Worm (Caenorhabditis elegans) whole organism, L1 larva: ENCODE results near the gene algn-12.

ENCODE experiments used
- C04F5.9 ChIP-seq: sonication (generic microtip); optimal IDR thresholded peaks from 2 replicates; lab custom pipeline; 2016; ENCODE audit warnings: missing genetic modification characterization, missing compliant biosample characterization
- C16A3.4 ChIP-seq: fragments of 150-350 bp; optimal IDR thresholded peaks from 2 replicates; lab custom pipeline; 2014; ENCODE audit warnings: missing biosample characterization, missing genetic modification characterization
- aha-1 ChIP-seq: fragments of 150-350 bp; optimal IDR thresholded peaks from 2 replicates; lab custom pipeline; 2014; ENCODE audit warnings: missing biosample characterization, missing genetic modification characterization
- ama-1 ChIP-seq: fragments of 150-350 bp; optimal IDR thresholded peaks from 2 replicates; lab custom pipeline; 2014
- blmp-1 ChIP-seq: fragments of 150-350 bp; optimal IDR thresholded peaks from 2 replicates; lab custom pipeline; 2014; ENCODE audit warnings: missing biosample characterization, missing genetic modification characterization
- ceh-63 ChIP-seq: fragments of 200-800 bp; sonication (Bioruptor generic); optimal IDR thresholded peaks from 2 replicates; lab custom pipeline; 2018; ENCODE audit warnings: mild to moderate bottlenecking, missing genetic modification characterization, missing compliant biosample characterization
- ceh-82 ChIP-seq, 3 experiments: fragments of 150-350 bp in 1 of 3; sonication (generic microtip) in 2 of 3; optimal IDR thresholded peaks; 2 replicates each; lab custom pipeline; 2014 to 2017; ENCODE audit warnings: missing biosample characterization in 3 of 3, missing genetic modification characterization in 3 of 3
- ceh-90 ChIP-seq: sonication (generic microtip); optimal IDR thresholded peaks from 2 replicates; lab custom pipeline; 2016; ENCODE audit warnings: missing genetic modification characterization, missing compliant biosample characterization
- ces-1 ChIP-seq: fragments of 150-350 bp; optimal IDR thresholded peaks from 2 replicates; lab custom pipeline; 2014; ENCODE audit warnings: missing biosample characterization, missing genetic modification reagents, missing genetic modification characterization
- dpl-1 ChIP-seq, 3 experiments: fragments of 150-350 bp in 2 of 3; sonication (generic microtip) in 1 of 3; optimal IDR thresholded peaks; 2 replicates each; lab custom pipeline; 2014 to 2017; ENCODE audit warnings: missing biosample characterization in 3 of 3, missing genetic modification characterization in 3 of 3, missing genetic modification reagents in 3 of 3
- efl-1 ChIP-seq, 4 experiments: fragments of 150-350 bp; optimal IDR thresholded peaks in 3 of 4; peaks in 1 of 4; 1 replicate in 1 of 4; 2 replicates in 3 of 4; lab custom pipeline; 2014; ENCODE audit warnings: missing biosample characterization in 2 of 4, missing genetic modification characterization in 2 of 4, missing genetic modification reagents in 2 of 4
- efl-3 ChIP-seq: fragments of 200-800 bp; sonication (Bioruptor generic); optimal IDR thresholded peaks from 2 replicates; lab custom pipeline; 2018; ENCODE audit warnings: mild to moderate bottlenecking, missing genetic modification characterization, missing compliant biosample characterization
- egl-13 ChIP-seq: sonication (generic microtip); optimal IDR thresholded peaks from 2 replicates; lab custom pipeline; 2016; ENCODE audit warnings: missing genotype, missing genetic modification reagents, missing genetic modification characterization, missing compliant biosample characterization
- egl-27 ChIP-seq, 2 experiments: fragments of 150-350 bp in 1 of 2; sonication (generic microtip); optimal IDR thresholded peaks; 3 replicates each; lab custom pipeline; 2017 to 2018; ENCODE audit warnings: missing biosample characterization in 2 of 2, missing genetic modification characterization in 2 of 2, missing genetic modification reagents in 2 of 2
- elt-2 ChIP-seq: sonication (generic microtip); optimal IDR thresholded peaks from 2 replicates; lab custom pipeline; 2016; ENCODE audit warnings: missing genetic modification characterization, mild to moderate bottlenecking, inconsistent platforms, missing compliant biosample characterization, missing genetic modification reagents
- ets-5 ChIP-seq: fragments of 200-800 bp; sonication (Bioruptor generic); IDR thresholded peaks from 2 replicates; pipeline ENCODE4 v1.3.6; 2022; ENCODE audit warnings: missing genetic modification characterization, missing compliant biosample characterization
- fkh-4 ChIP-seq: sonication (generic microtip); optimal IDR thresholded peaks from 2 replicates; lab custom pipeline; 2016; ENCODE audit warnings: missing compliant biosample characterization, missing genetic modification characterization, borderline replicate concordance
- grh-1 ChIP-seq: fragments of 200-800 bp; sonication (Bioruptor generic); IDR thresholded peaks from 2 replicates; pipeline ENCODE4 v1.3.6; 2022; ENCODE audit warnings: missing genetic modification reagents, missing genetic modification characterization, missing compliant biosample characterization
- hpl-2 ChIP-seq: fragments of 150-350 bp; optimal IDR thresholded peaks from 2 replicates; lab custom pipeline; 2014; ENCODE audit warnings: missing biosample characterization, missing genetic modification reagents, missing genetic modification characterization
- jun-1 ChIP-seq: fragments of 150-350 bp; optimal IDR thresholded peaks from 2 replicates; lab custom pipeline; 2014; ENCODE audit warnings: missing biosample characterization, missing genetic modification reagents, missing genetic modification characterization
- lin-13 ChIP-seq: fragments of 150-350 bp; optimal IDR thresholded peaks from 2 replicates; lab custom pipeline; 2014; ENCODE audit warnings: missing biosample characterization, missing genetic modification reagents, missing genetic modification characterization
- lin-14 ChIP-seq: fragments of 200-800 bp; sonication (Bioruptor generic); optimal IDR thresholded peaks from 2 replicates; lab custom pipeline; 2018; ENCODE audit warnings: mild to moderate bottlenecking, missing genetic modification characterization, moderate library complexity, missing compliant biosample characterization
- lin-15B ChIP-seq: fragments of 150-350 bp; sonication (generic microtip); optimal IDR thresholded peaks from 3 replicates; lab custom pipeline; 2014; ENCODE audit warnings: missing biosample characterization, missing genetic modification characterization
- lir-3 ChIP-seq: sonication (generic microtip); optimal IDR thresholded peaks from 2 replicates; lab custom pipeline; 2016; ENCODE audit warnings: mild to moderate bottlenecking, missing genetic modification characterization, moderate library complexity, missing compliant biosample characterization; ENCODE audit not compliant: poor library complexity
- mab-9 ChIP-seq: fragments of 200-800 bp; sonication (Bioruptor generic); IDR thresholded peaks from 2 replicates; pipeline ENCODE4 v1.3.6; 2022; ENCODE audit warnings: missing genetic modification reagents, missing genetic modification characterization, missing compliant biosample characterization
- mdl-1 ChIP-seq, 2 experiments: fragments of 150-350 bp; optimal IDR thresholded peaks; 2 replicates each; lab custom pipeline; 2014 to 2017; ENCODE audit warnings: missing biosample characterization in 2 of 2, missing genetic modification characterization in 2 of 2, inconsistent platforms in 1 of 2
- nhr-12 ChIP-seq: sonication (generic microtip); optimal IDR thresholded peaks from 2 replicates; lab custom pipeline; 2017; ENCODE audit warnings: missing biosample characterization, missing genetic modification characterization
- nhr-19 ChIP-seq: fragments of 200-800 bp; sonication (Bioruptor generic); conservative IDR thresholded peaks from 2 replicates; pipeline ENCODE4 v1.3.6; 2022; ENCODE audit warnings: missing genetic modification characterization, missing compliant biosample characterization
- nhr-237 ChIP-seq: fragments of 150-350 bp; optimal IDR thresholded peaks from 2 replicates; lab custom pipeline; 2014; ENCODE audit warnings: missing biosample characterization, missing genetic modification characterization
- nhr-47 ChIP-seq: sonication (generic microtip); optimal IDR thresholded peaks from 2 replicates; lab custom pipeline; 2016; ENCODE audit warnings: mild to moderate bottlenecking, missing genetic modification characterization, moderate library complexity, missing compliant biosample characterization
- nhr-77 ChIP-seq: fragments of 150-350 bp; optimal IDR thresholded peaks from 2 replicates; lab custom pipeline; 2014; ENCODE audit warnings: missing biosample characterization, missing genetic modification characterization
- nhr-85 ChIP-seq: sonication (generic microtip); peaks from one replicate; lab custom pipeline; 2016; ENCODE audit warnings: missing genetic modification characterization, inconsistent platforms, missing compliant biosample characterization
- nhr-90 ChIP-seq: sonication (generic microtip); optimal IDR thresholded peaks from 2 replicates; lab custom pipeline; 2016; ENCODE audit warnings: mild to moderate bottlenecking, missing genetic modification characterization, missing compliant biosample characterization; ENCODE audit not compliant: poor library complexity
- pax-3 ChIP-seq: fragments of 200-800 bp; sonication (Bioruptor generic); optimal IDR thresholded peaks from 2 replicates; lab custom pipeline; 2018; ENCODE audit warnings: mild to moderate bottlenecking, missing genetic modification characterization, moderate library complexity, missing compliant biosample characterization
- skn-1 ChIP-seq: fragments of 150-350 bp; optimal IDR thresholded peaks from 2 replicates; lab custom pipeline; 2014; ENCODE audit warnings: missing biosample characterization, missing genetic modification characterization
- sptf-1 ChIP-seq: fragments of 150-350 bp; optimal IDR thresholded peaks from 2 replicates; lab custom pipeline; 2014; ENCODE audit warnings: missing biosample characterization, missing genetic modification characterization
- tlp-1 ChIP-seq: fragments of 150-350 bp; optimal IDR thresholded peaks from 2 replicates; lab custom pipeline; 2014; ENCODE audit warnings: missing biosample characterization, missing genetic modification characterization
- unc-98 ChIP-seq: fragments of 200-800 bp; sonication (Bioruptor generic); IDR thresholded peaks from 2 replicates; pipeline ENCODE4 v1.3.6; 2022; ENCODE audit warnings: missing genetic modification characterization, missing compliant biosample characterization
- vab-15 ChIP-seq: sonication (generic microtip); optimal IDR thresholded peaks from 2 replicates; lab custom pipeline; 2017; ENCODE audit warnings: missing genotype, mild to moderate bottlenecking, missing genetic modification characterization, missing compliant biosample characterization

algn-12 gene

ce11 chrV:8007460-8008292 lies 27.2 kb upstream of the algn-12 start, which contains the start of gene Y97E10AR.3:
TSS of gene Y97E10AR.3 (minus strand) at chrV:8007510.
- TF ChIP-seq lin-13 (GFP tag; lab: Kevin White, UChicago) = no peak
- no peak for TF ChIP-seq ceh-82 (tag; optimal IDR thresholded peaks at IDR 0.05; lab: Kevin White, UChicago)
- TF ChIP-seq jun-1 (tag; lab: Kevin White, UChicago) = no peak
- no peak for TF ChIP-seq sptf-1 (tag; lab: Kevin White, UChicago)
- no peak for TF ChIP-seq nhr-77
- no peak for TF ChIP-seq grh-1 (GFP tag; lab: Robert Waterston, UW)
- TF ChIP-seq ama-1 (lab: Kevin White, UChicago) = no peak
- TF ChIP-seq skn-1 (tag; lab: Kevin White, UChicago) = no peak
- no peak for TF ChIP-seq ceh-63 (GFP tag; lab: Kevin White, UChicago)
- TF ChIP-seq elt-2 (tag; lab: Kevin White, UChicago) = no peak
- no peak for TF ChIP-seq ets-5 (GFP tag; lab: Robert Waterston, UW)

DNA sequence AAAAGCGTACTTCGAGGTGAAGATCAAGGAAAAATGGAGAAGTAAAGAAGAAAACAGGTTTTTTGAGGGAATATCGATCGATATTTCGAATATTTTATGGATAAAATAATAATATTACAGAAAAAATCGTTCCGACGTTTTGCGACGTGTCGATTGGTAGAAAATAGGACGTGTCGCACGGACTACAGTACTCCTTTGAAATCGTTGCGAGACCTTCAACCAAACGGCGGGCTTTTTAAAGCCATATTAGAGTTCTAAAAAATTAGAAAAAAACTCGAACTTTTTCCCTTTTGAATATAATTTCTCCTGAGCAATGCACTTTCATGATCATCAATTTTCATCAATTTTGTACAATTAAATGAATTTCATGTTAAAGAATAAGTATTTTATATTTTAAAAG lies 24.8 kb upstream of the algn-12 start, which contains the start of gene Y97E10AR.4:
TSS of gene Y97E10AR.4 (minus strand) at position 131 of the 400 bp plus-strand sequence.
- no peak for TF ChIP-seq egl-13
- peak; percentile 42 for TF ChIP-seq nhr-85 (tag; lab: Kevin White, UChicago)

DNA sequence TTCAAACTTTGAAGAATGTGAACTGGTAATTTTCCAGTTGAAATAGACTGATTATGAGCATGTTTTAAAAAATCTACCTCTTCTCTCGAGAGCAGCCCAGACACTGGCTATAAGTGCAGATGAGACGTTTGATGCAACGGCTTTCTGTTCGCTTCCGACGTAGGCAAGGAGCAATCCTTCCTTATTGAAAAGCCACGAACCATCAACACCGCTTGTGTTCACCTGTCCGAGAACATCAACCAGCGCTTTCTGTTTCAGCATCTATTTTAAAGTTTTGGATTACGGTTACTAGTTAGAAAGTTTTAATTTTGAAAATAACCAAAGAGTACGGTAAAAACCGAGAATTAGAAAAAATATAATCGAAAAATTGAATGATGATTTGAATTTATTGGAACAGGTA lies 24.1 kb upstream of the algn-12 start, which contains the start of gene lmtr-2:
TSS of gene lmtr-2 (minus strand) at position 261 of the 400 bp plus-strand sequence.
- TF ChIP-seq ceh-90 (tag; lab: Kevin White, UChicago) (no peak), ama-1 (lab: Kevin White, UChicago) (peak; percentile 22)

DNA sequence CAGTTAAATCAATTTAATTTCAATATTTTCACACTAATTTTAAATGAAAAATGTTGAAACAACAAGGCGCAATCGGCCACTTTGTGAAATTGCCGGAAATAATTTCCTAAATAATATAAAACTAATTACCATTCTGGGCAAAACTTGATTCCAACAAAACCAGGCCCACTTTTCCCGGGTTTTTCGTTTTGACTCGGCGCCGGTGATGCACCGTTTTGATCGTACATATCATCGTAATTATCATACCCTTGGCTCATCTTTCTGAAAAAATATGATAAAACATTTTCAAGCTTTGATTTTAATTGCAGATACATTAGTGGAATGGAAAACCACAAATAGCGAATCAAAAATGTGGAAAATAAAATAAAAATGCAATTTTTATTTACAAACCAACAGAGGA lies 22.9 kb upstream of the algn-12 start, which contains the start of gene rpb-9:
TSS of gene rpb-9 (minus strand) at position 314 of the 400 bp plus-strand sequence.
- TF ChIP-seq efl-1 (optimal IDR thresholded peaks at IDR 0.05; lab: Kevin White, UChicago) (no peak), efl-1 (GFP tag; optimal IDR thresholded peaks at IDR 0.05 in 1 of 2; lab: Kevin White, UChicago) (peak in 1 of 2 experiments; percentile 36), vab-15 (tag; lab: Kevin White, UChicago) (no peak)

DNA sequence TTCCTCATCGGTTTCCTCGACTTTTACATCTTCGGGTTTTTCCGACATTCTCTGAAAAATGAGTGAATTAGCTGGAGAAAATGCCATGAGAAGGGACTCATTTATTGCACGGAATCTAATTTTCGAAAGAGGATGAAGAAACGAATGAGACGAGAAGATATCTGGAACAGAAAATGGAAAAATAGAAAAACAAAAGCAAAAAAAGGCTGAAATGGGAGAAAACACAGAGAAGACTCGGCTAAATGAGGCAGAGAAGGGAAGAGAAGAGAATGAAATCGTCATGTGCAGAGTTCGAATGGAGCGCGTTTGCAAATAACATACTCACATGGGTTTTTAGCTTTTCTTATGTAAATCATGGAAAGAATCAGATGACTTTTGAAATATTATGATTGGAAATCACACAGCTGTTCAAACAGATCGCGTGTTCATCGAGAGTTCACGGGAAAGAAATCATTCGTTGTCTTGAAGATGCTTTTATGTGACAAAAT lies 21.0 kb upstream of the algn-12 start, which contains the start of gene Y97E10AR.6:
TSS of gene Y97E10AR.6 (minus strand) at position 51 of the 488 bp plus-strand sequence.
- no peak for TF ChIP-seq nhr-12 (tag; lab: Kevin White, UChicago)
- no peak for TF ChIP-seq skn-1 (tag; lab: Kevin White, UChicago)
- TF ChIP-seq nhr-90 (tag; lab: Kevin White, UChicago) = no peak
- no peak for TF ChIP-seq pax-3 (tag; lab: Kevin White, UChicago)
- TF ChIP-seq nhr-19 = no peak
- no peak for TF ChIP-seq C04F5.9 (tag; lab: Kevin White, UChicago)
- no peak for TF ChIP-seq tlp-1 (tag; lab: Kevin White, UChicago)
- no peak for TF ChIP-seq egl-27 (tag; optimal IDR thresholded peaks at IDR 0.05; lab: Kevin White, UChicago)
- TF ChIP-seq ets-5 (GFP tag; lab: Robert Waterston, UW) = no peak
- peak in 1 of 2 experiments; percentile 63 for TF ChIP-seq mdl-1 (tag; optimal IDR thresholded peaks at IDR 0.05; lab: Kevin White, UChicago)
- TF ChIP-seq dpl-1 (GFP tag; optimal IDR thresholded peaks at IDR 0.05; lab: Kevin White, UChicago) = peak; percentile 4 to 54 (median 29)
- peak; percentile 46 for TF ChIP-seq C16A3.4
- no peak for TF ChIP-seq ama-1 (lab: Kevin White, UChicago)
- no peak for TF ChIP-seq efl-3 (GFP tag; lab: Kevin White, UChicago)
- TF ChIP-seq nhr-237 (tag; lab: Kevin White, UChicago) = no peak
- peak in 1 of 3 experiments; percentile 26 for TF ChIP-seq ceh-82 (tag; optimal IDR thresholded peaks at IDR 0.05; lab: Kevin White, UChicago)
- TF ChIP-seq nhr-85 (tag; lab: Kevin White, UChicago) = no peak
- TF ChIP-seq hpl-2 (GFP tag; lab: Kevin White, UChicago) = no peak
- TF ChIP-seq lin-14 = peak; percentile 54
- peak; percentile 41 to 51 for TF ChIP-seq efl-1 (optimal IDR thresholded peaks at IDR 0.05; lab: Kevin White, UChicago)
- TF ChIP-seq efl-1 (GFP tag; optimal IDR thresholded peaks at IDR 0.05 in 1 of 2; lab: Kevin White, UChicago) = peak; percentile 55 to 73
- no peak for TF ChIP-seq nhr-47 (tag; lab: Kevin White, UChicago)
- TF ChIP-seq blmp-1 (tag; lab: Kevin White, UChicago) = peak; percentile 5
- TF ChIP-seq ces-1 (GFP tag; lab: Kevin White, UChicago) = no peak
- TF ChIP-seq fkh-4 (tag; lab: Kevin White, UChicago) = no peak
- no peak for TF ChIP-seq aha-1
- TF ChIP-seq lir-3 (tag; lab: Kevin White, UChicago) = no peak
- no peak for TF ChIP-seq ceh-63 (GFP tag; lab: Kevin White, UChicago)
- peak; percentile 20 for TF ChIP-seq lin-15B (tag; lab: Kevin White, UChicago)
- TF ChIP-seq sptf-1 (tag; lab: Kevin White, UChicago) = no peak
- no peak for TF ChIP-seq mab-9 (GFP tag; lab: Robert Waterston, UW)
- no peak for TF ChIP-seq unc-98 (GFP tag; lab: Robert Waterston, UW)
